Fruit fly (Drosophila melanogaster) whole organism, pupa: ENCODE results near the gene CG7632.

ENCODE experiments used
- CG10348 ChIP-seq: fragments of 200-800 bp; sonication (Bioruptor generic); IDR thresholded peaks from 2 replicates; pipeline ENCODE4 v1.3.6; 2022; ENCODE audit warnings: missing biosample characterization, missing genetic modification characterization
- CG12605 ChIP-seq: fragments of 200-800 bp; sonication (Bioruptor generic); IDR thresholded peaks from 2 replicates; pipeline ENCODE4 v1.3.6; 2022; ENCODE audit warnings: missing biosample characterization, missing genetic modification characterization
- CG13204 ChIP-seq: fragments of 200-800 bp; sonication (Bioruptor generic); optimal IDR thresholded peaks from 2 replicates; lab custom pipeline; 2018; ENCODE audit warnings: missing biosample characterization, mild to moderate bottlenecking, missing genetic modification characterization, moderate library complexity
- CG14655 ChIP-seq: fragments of 200-800 bp; sonication (Bioruptor generic); optimal IDR thresholded peaks from 3 replicates; lab custom pipeline; 2017; ENCODE audit warnings: mild to moderate bottlenecking, missing biosample characterization, missing genetic modification reagents, missing genetic modification characterization
- CG15710 ChIP-seq: fragments of 200-800 bp; sonication (Bioruptor generic); optimal IDR thresholded peaks from 2 replicates; lab custom pipeline; 2018; ENCODE audit warnings: missing biosample characterization, mild to moderate bottlenecking, missing genetic modification characterization, moderate library complexity
- CG17806 ChIP-seq: fragments of 200-800 bp; sonication (Bioruptor generic); optimal IDR thresholded peaks from 2 replicates; lab custom pipeline; 2018; ENCODE audit warnings: missing biosample characterization, mild to moderate bottlenecking, missing genetic modification characterization, moderate library complexity
- CG32121 ChIP-seq: fragments of 200-800 bp; sonication (Bioruptor generic); IDR thresholded peaks from 2 replicates; pipeline ENCODE4 v1.3.6; 2022; ENCODE audit warnings: missing biosample characterization, missing genetic modification characterization
- CG34367 ChIP-seq: fragments of 200-800 bp; sonication (Bioruptor generic); optimal IDR thresholded peaks from 2 replicates; lab custom pipeline; 2018; ENCODE audit warnings: missing biosample characterization, mild to moderate bottlenecking, missing genetic modification characterization
- CG4496 ChIP-seq: fragments of 200-800 bp; sonication (Bioruptor generic); IDR thresholded peaks from 3 replicates; pipeline ENCODE4 v1.3.6; 2022; ENCODE audit warnings: missing biosample characterization, missing genetic modification characterization
- CG8159 ChIP-seq: fragments of 200-800 bp; sonication (Bioruptor generic); optimal IDR thresholded peaks from 3 replicates; lab custom pipeline; 2018; ENCODE audit warnings: missing biosample characterization, mild to moderate bottlenecking, missing genetic modification characterization, moderate library complexity
- CG8301 ChIP-seq: fragments of 200-800 bp; sonication (Bioruptor generic); optimal IDR thresholded peaks from 2 replicates; lab custom pipeline; 2018; ENCODE audit warnings: missing biosample characterization, mild to moderate bottlenecking, missing genetic modification characterization
- CG9948 ChIP-seq: fragments of 200-800 bp; sonication (Bioruptor generic); optimal IDR thresholded peaks from 2 replicates; lab custom pipeline; 2018; ENCODE audit warnings: missing biosample characterization, mild to moderate bottlenecking, missing genetic modification characterization, moderate library complexity
- D1 ChIP-seq: fragments of 200-800 bp; sonication (Bioruptor generic); optimal IDR thresholded peaks from 2 replicates; lab custom pipeline; 2018; ENCODE audit warnings: missing biosample characterization, mild to moderate bottlenecking, missing genetic modification characterization, moderate library complexity
- EcR ChIP-seq: fragments of 200-800 bp; sonication (Bioruptor generic); optimal IDR thresholded peaks from 3 replicates; lab custom pipeline; 2019; ENCODE audit warnings: missing biosample characterization, missing genetic modification characterization, mild to moderate bottlenecking, moderate library complexity, missing genetic modification reagents
- Ets98B ChIP-seq: fragments of 200-800 bp; sonication (Bioruptor generic); IDR thresholded peaks from 2 replicates; pipeline ENCODE4 v1.3.6; 2022; ENCODE audit warnings: missing biosample characterization, missing genetic modification characterization
- Pif1A ChIP-seq: fragments of 200-800 bp; sonication (Bioruptor generic); optimal IDR thresholded peaks from 3 replicates; lab custom pipeline; 2016; ENCODE audit warnings: missing biosample characterization, missing genetic modification characterization
- Pif1B ChIP-seq: fragments of 200-800 bp; sonication (Bioruptor generic); optimal IDR thresholded peaks from 3 replicates; lab custom pipeline; 2016; ENCODE audit warnings: missing biosample characterization, missing genetic modification characterization
- Snoo ChIP-seq: fragments of 200-800 bp; sonication (Bioruptor generic); optimal IDR thresholded peaks from 3 replicates; lab custom pipeline; 2017; ENCODE audit warnings: missing biosample characterization, mild to moderate bottlenecking, missing genetic modification characterization, inconsistent platforms
- fd96Ca ChIP-seq: fragments of 200-800 bp; sonication (Bioruptor generic); IDR thresholded peaks from 3 replicates; pipeline ENCODE4 v1.3.6; 2022; ENCODE audit warnings: missing biosample characterization, missing genetic modification characterization
- gl ChIP-seq: fragments of 200-800 bp; sonication (Bioruptor generic); optimal IDR thresholded peaks from 2 replicates; lab custom pipeline; 2018; ENCODE audit warnings: missing biosample characterization, mild to moderate bottlenecking, missing genetic modification characterization
- rn ChIP-seq: fragments of 200-800 bp; sonication (Bioruptor generic); IDR thresholded peaks from 2 replicates; pipeline ENCODE4 v1.3.6; 2022; ENCODE audit warnings: missing biosample characterization, missing genetic modification characterization

The CG7632 gene

DNA sequence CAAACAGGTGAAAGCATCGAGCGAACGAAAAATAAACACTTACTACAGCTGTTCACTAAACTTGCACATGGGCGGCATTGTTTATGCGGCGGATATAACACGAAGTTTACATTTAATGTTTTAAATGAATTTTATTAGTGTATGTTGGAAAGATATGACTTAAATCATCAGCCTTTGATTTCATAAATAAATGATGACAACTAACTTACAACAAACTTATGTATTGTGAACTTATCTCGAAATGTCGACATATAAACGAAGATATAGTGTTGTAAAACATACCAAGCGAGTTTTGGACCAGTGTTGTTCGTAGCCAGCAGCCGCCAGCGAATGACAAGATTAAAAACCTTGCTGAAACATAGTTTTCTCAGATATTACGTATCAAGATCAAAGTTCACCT, at the start of gene CG7632, which contains the start of gene CG11309:
Gene CG7632 (plus strand): TSS at position 298 of the 400 bp plus-strand sequence.
Gene CG11309 (minus strand): TSS at position 259 of the 400 bp plus-strand sequence.
- TF ChIP-seq CG10348 (GFP tag; lab: Robert Waterston, UW) (peak; percentile 71; the same call in 1 of the 2 replicates), CG34367 (peak; percentile 100), Pif1A (GFP tag; lab: Kevin White, UChicago) (peak; percentile 100), CG8301 (tag; lab: Kevin White, UChicago) (peak; percentile 99), CG9948 (tag; lab: Kevin White, UChicago) (peak; percentile 99), D1 (tag; lab: Kevin White, UChicago) (peak; percentile 99), CG15710 (tag; lab: Kevin White, UChicago) (peak; percentile 100), CG17806 (tag; lab: Kevin White, UChicago) (peak; percentile 100), EcR (GFP tag; lab: Kevin White, UChicago) (peak; percentile 87), CG12605 (peak; percentile 100), CG8159 (tag; lab: Kevin White, UChicago) (peak; percentile 100), Pif1B (GFP tag; lab: Kevin White, UChicago) (peak; percentile 99), gl (peak; percentile 99), Snoo (peak; percentile 99), CG4496 (peak; percentile 99), rn (GFP tag; lab: Robert Waterston, UW) (peak; percentile 96), CG14655 (GFP tag; lab: Kevin White, UChicago) (peak; percentile 99), fd96Ca (GFP tag; lab: Robert Waterston, UW) (peak; percentile 97), CG13204 (GFP tag; lab: Kevin White, UChicago) (peak; percentile 99), CG32121 (GFP tag; lab: Robert Waterston, UW) (peak; percentile 99), Ets98B (GFP tag; lab: Robert Waterston, UW) (peak; percentile 99)

DNA sequence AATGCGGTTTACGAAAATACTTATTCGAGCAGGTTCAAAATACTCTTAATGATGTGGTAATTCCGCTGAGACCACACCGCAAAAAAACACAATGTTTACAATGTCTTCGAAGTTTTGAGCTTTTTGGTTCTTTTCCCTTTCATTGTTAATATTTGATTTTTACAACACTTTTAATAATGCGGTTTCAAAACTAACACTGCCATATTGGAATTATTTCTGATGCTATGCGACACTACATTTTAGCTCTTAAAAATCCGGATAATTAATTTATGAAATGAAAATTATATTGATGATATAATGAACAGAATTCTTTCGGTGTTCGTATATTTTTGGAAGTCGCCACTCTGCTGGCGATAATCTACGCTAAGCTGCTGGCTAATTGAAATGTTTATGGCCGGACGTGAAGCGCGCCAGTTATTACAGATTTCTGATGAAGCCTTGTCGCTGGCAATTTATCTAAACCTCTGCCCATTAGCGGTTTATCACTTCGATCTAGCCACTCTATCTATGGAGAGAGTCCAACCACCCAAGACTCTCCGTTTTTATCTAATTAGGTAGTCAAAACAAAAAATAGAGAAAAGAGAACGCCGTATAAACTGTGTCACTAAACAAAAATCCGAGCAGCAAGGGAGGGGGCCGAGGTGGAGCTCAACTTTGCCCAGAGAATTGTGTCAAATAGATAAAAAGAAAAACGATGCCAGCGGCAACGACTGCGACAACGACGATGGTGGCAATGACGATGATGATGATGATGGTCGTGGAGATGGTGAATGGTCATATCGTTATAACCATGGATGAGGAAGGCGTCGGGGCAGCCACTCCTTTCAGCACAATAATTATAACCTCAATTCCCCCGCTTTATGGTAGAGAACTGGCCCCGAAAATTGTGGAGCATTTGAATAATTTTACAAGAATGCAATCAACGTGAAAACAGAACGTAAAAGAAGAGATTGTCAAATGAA, 48.2 kb upstream of the CG7632 start:
- TF ChIP-seq CG9948 (tag; lab: Kevin White, UChicago) (no peak), EcR (GFP tag; lab: Kevin White, UChicago) (peak; percentile 56)

DNA sequence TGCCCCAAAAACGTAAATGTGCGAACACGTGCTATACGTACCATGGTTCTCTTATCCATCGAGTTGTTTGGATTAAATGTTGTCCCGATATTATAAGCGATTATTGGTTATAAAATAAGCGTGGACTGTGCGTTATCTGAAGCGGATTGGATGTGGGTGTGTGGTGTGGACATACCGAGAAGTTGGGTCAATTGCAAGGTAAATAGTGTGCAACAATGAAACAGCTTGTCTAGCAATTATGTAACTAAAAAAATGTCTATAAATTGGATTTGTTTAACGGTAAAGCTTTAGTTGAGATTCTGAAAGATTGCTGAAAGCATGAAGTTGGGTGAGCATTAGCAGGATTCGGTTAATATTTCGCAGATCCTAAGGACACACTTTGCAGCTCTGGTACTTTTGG, 46.8 kb upstream of the CG7632 start, which contains the start of gene CG43218:
Gene CG43218 (plus strand): TSS at position 290 of the 400 bp plus-strand sequence.
- TF ChIP-seq CG8159 (tag; lab: Kevin White, UChicago) (no peak), Ets98B (GFP tag; lab: Robert Waterston, UW) (no peak)

DNA sequence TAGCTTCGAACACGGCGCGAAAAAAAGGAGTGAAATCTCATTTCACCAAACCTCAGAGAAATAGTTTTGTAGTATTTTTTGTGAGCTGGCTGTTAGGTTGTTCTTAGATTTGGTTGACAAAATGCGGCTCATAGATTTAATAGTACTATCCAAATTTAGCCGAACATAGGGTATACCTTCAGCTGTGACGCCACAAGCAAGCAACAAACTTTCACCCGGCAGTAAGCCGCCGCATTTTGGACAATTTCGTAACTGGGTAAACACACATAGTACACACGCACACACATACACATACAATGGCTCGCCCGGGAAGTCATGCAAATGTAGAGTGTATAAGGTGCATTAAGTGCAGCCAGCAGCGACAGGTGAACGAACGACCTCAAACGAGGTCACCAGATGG, 45.2 kb upstream of the CG7632 start:
- peak; percentile 64; the same call in 2 of the 3 replicates for TF ChIP-seq fd96Ca (GFP tag; lab: Robert Waterston, UW)
- peak; percentile 60 for TF ChIP-seq CG32121 (GFP tag; lab: Robert Waterston, UW)
- no peak for TF ChIP-seq CG34367
- no peak for TF ChIP-seq EcR (GFP tag; lab: Kevin White, UChicago)
- TF ChIP-seq Ets98B (GFP tag; lab: Robert Waterston, UW), result peak; percentile 34; the same call in 1 of the 2 replicates
- TF ChIP-seq CG12605, result no peak
- no peak for TF ChIP-seq CG14655 (GFP tag; lab: Kevin White, UChicago)
- TF ChIP-seq CG4496, result peak; percentile 41; the same call in 1 of the 3 replicates
- peak; percentile 44 for TF ChIP-seq CG8301 (tag; lab: Kevin White, UChicago)

DNA sequence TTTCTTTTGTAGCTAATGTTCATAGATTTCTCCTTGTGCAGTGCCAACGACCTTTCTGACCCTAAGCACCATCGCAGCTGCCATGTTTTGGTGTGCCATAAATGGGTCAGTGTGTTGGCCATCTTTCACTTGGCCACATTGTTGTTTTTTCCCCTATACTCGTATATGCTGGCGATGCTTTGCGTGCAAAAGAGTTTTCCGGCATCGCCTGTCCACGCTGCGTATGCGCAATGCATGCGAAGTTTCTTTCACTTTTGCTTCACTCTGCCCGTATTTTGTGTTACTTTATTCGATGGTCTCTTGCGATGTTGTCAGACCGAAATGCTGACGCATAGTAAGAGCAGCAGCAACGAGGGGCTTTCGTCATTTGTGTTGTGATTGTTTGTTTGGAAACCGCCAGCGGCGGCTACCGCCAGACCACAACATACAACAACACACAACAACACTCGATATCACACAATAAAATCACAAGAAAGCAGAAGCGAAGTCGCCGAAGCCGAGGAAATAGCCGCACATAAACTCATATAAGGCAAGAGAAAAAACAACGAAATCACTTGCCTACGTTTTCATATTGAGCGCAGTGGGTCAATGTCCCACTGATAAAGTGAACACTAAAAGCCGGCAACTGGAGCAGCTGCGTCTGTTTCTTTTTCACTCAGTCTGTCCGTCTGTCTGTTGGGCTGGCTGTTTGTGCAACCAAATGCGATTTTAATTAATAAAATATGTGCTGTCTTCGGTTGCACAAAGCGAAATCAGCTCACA, 42.9 kb upstream of the CG7632 start:
- TF ChIP-seq CG8159 (tag; lab: Kevin White, UChicago) (no peak), CG12605 (0 out of 2 replicates have a peak, but pooled peaks have one; percentile 14), EcR (GFP tag; lab: Kevin White, UChicago) (peak; percentile 83)

DNA sequence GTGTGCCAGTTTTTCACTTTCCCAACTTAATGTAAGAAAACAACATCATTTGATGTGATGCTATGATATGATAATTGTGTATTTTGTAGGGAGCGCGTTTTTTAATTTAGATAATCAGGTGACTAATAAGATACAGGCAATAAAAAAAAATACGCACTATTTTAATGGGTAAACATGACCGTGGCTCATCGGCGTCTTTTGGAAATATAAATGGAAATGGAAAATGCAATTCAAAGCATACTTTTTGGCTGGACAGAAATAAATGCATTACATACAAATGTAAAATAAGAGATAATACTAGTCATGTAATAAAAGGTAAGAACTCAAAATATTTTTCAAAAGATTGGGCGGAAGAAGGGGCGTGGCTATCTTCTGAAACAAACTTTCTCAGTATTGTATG, 42.1 kb upstream of the CG7632 start:
- TF ChIP-seq CG12605 (no peak), CG4496 (no peak), CG34367 (no peak), D1 (tag; lab: Kevin White, UChicago) (peak; percentile 51), CG8301 (tag; lab: Kevin White, UChicago) (no peak)
